Worm (Caenorhabditis elegans): ENCODE measurements around the gene F35E8.13.
"Not testable (repeated sequence)": the region's sequence is repeated elsewhere in the genome, so short reads cannot be mapped to it uniquely, and the experiment has no call there.

F35E8.13 gene

ce11 chrV:15915919-15916318 is 7.2 kb upstream of the F35E8.13 start, which contains the start of gene gst-38:
gst-38 (minus strand) TSS chrV:15916070.
- TF ChIP-seq hmbx-1 (tag; optimal IDR thresholded peaks at IDR 0.05) (no peak), flt-1 (GFP tag; IDR thresholded peaks at IDR 0.05) (no peak), ets-7 (tag; optimal IDR thresholded peaks at IDR 0.05) (no peak), sea-1 (GFP tag; conservative IDR thresholded peaks at IDR 0.05) (no peak), ama-1 (optimal IDR thresholded peaks at IDR 0.05) (no peak), aly-1 (tag; optimal IDR thresholded peaks at IDR 0.05) (no peak), scrt-1 (GFP tag; IDR thresholded peaks at IDR 0.05) (no peak), B0310.2 (tag; optimal IDR thresholded peaks at IDR 0.05) (no peak), hnd-1 (tag; optimal IDR thresholded peaks at IDR 0.05) (no peak), ceh-36 (tag; optimal IDR thresholded peaks at IDR 0.05) (no peak), tbx-37 (GFP tag; conservative IDR thresholded peaks at IDR 0.05) (no peak), F13C5.2 (tag; optimal IDR thresholded peaks at IDR 0.05) (no peak), ceh-13 (GFP tag; optimal IDR thresholded peaks at IDR 0.05) (no peak), hmg-4 (GFP tag; optimal IDR thresholded peaks at IDR 0.05) (no peak), tra-4 (tag; optimal IDR thresholded peaks at IDR 0.05) (no peak), tbx-11 (GFP tag; IDR thresholded peaks at IDR 0.05) (no peak)

- TF ChIP-seq hmbx-1 (tag; optimal IDR thresholded peaks at IDR 0.05) (no peak), tra-4 (tag; optimal IDR thresholded peaks at IDR 0.05) (no peak), sea-1 (GFP tag; conservative IDR thresholded peaks at IDR 0.05) (no peak), ama-1 (optimal IDR thresholded peaks at IDR 0.05) (no peak), aly-1 (tag; optimal IDR thresholded peaks at IDR 0.05) (no peak)
Observed at ce11 chrV:15917458-15917857, 5.6 kb upstream of the F35E8.13 start, which contains the start of gene F35E8.9. F35E8.9 (minus strand) TSS chrV:15917558.

- TF ChIP-seq ceh-36 (tag; optimal IDR thresholded peaks at IDR 0.05): no peak
- TF ChIP-seq ceh-13 (GFP tag; optimal IDR thresholded peaks at IDR 0.05): no peak
- no peak for TF ChIP-seq F13C5.2 (tag; optimal IDR thresholded peaks at IDR 0.05)
- TF ChIP-seq ets-7 (tag; optimal IDR thresholded peaks at IDR 0.05): no peak
- no peak for TF ChIP-seq aly-1 (tag; optimal IDR thresholded peaks at IDR 0.05)
- TF ChIP-seq tbx-11 (GFP tag; IDR thresholded peaks at IDR 0.05): no peak
- TF ChIP-seq hmbx-1 (tag; optimal IDR thresholded peaks at IDR 0.05): no peak
- TF ChIP-seq B0310.2 (tag; optimal IDR thresholded peaks at IDR 0.05): no peak
- no peak for TF ChIP-seq tbx-37 (GFP tag; conservative IDR thresholded peaks at IDR 0.05)
- TF ChIP-seq hnd-1 (tag; optimal IDR thresholded peaks at IDR 0.05): no peak
- TF ChIP-seq ama-1 (optimal IDR thresholded peaks at IDR 0.05): no peak
- no peak for TF ChIP-seq pes-1 (GFP tag; IDR thresholded peaks at IDR 0.05)
- no peak for TF ChIP-seq tra-4 (tag; optimal IDR thresholded peaks at IDR 0.05)
- no peak for TF ChIP-seq flt-1 (GFP tag; IDR thresholded peaks at IDR 0.05)
- no peak for TF ChIP-seq scrt-1 (GFP tag; IDR thresholded peaks at IDR 0.05)
- TF ChIP-seq sea-1 (GFP tag; conservative IDR thresholded peaks at IDR 0.05): no peak
- TF ChIP-seq hmg-4 (GFP tag; optimal IDR thresholded peaks at IDR 0.05): no peak
Observed at ce11 chrV:15920273-15920672, 2.8 kb upstream of the F35E8.13 start, which contains the start of gene F35E8.10. F35E8.10 (minus strand) TSS chrV:15920373.

ce11 chrV:15921102-15921501 is 2.0 kb upstream of the F35E8.13 start, which contains the start of gene cdr-1:
cdr-1 (plus strand) TSS chrV:15921309.
- no peak for TF ChIP-seq pes-1 (GFP tag; IDR thresholded peaks at IDR 0.05)
- TF ChIP-seq F13C5.2 (tag; optimal IDR thresholded peaks at IDR 0.05): no peak
- no peak for TF ChIP-seq tra-4 (tag; optimal IDR thresholded peaks at IDR 0.05)
- no peak for TF ChIP-seq hmbx-1 (tag; optimal IDR thresholded peaks at IDR 0.05)
- no peak for TF ChIP-seq tbx-37 (GFP tag; conservative IDR thresholded peaks at IDR 0.05)
- no peak for TF ChIP-seq ama-1 (optimal IDR thresholded peaks at IDR 0.05)
- TF ChIP-seq ceh-36 (tag; optimal IDR thresholded peaks at IDR 0.05): no peak
- TF ChIP-seq ets-7 (tag; optimal IDR thresholded peaks at IDR 0.05): no peak
- TF ChIP-seq aly-1 (tag; optimal IDR thresholded peaks at IDR 0.05): no peak
- TF ChIP-seq B0310.2 (tag; optimal IDR thresholded peaks at IDR 0.05): no peak
- no peak for TF ChIP-seq scrt-1 (GFP tag; IDR thresholded peaks at IDR 0.05)
- no peak for TF ChIP-seq sea-1 (GFP tag; conservative IDR thresholded peaks at IDR 0.05)
- TF ChIP-seq tbx-11 (GFP tag; IDR thresholded peaks at IDR 0.05): no peak
- TF ChIP-seq flt-1 (GFP tag; IDR thresholded peaks at IDR 0.05): no peak

- TF ChIP-seq aly-1 (tag; optimal IDR thresholded peaks at IDR 0.05): no peak
- TF ChIP-seq scrt-1 (GFP tag; IDR thresholded peaks at IDR 0.05): no peak
- TF ChIP-seq pes-1 (GFP tag; IDR thresholded peaks at IDR 0.05): no peak
- no peak for TF ChIP-seq tbx-11 (GFP tag; IDR thresholded peaks at IDR 0.05)
- no peak for TF ChIP-seq ceh-36 (tag; optimal IDR thresholded peaks at IDR 0.05)
Observed at ce11 chrV:15924307-15924706, 1.2 kb downstream of the F35E8.13 start, which contains the start of gene nhr-108. nhr-108 (minus strand) TSS chrV:15924472.

- TF ChIP-seq pes-1 (GFP tag; IDR thresholded peaks at IDR 0.05) (no peak), ceh-13 (GFP tag; optimal IDR thresholded peaks at IDR 0.05) (no peak), hmg-4 (GFP tag; optimal IDR thresholded peaks at IDR 0.05) (no peak), B0310.2 (tag; optimal IDR thresholded peaks at IDR 0.05) (no peak), F13C5.2 (tag; optimal IDR thresholded peaks at IDR 0.05) (no peak), tra-4 (tag; optimal IDR thresholded peaks at IDR 0.05) (no peak), tbx-37 (GFP tag; conservative IDR thresholded peaks at IDR 0.05) (no peak), scrt-1 (GFP tag; IDR thresholded peaks at IDR 0.05) (no peak)
Observed at ce11 chrV:15928325-15928724, 5.2 kb downstream of the F35E8.13 start, which contains the start of gene pzf-1. pzf-1 (minus strand) TSS chrV:15928425.

ce11 chrV:15929882-15930281 is 6.8 kb downstream of the F35E8.13 start, which contains the start of gene srbc-77:
srbc-77 (plus strand) TSS chrV:15930182.
- not testable (repeated sequence) for TF ChIP-seq tbx-37 (GFP tag; conservative IDR thresholded peaks at IDR 0.05); B0310.2 (tag; optimal IDR thresholded peaks at IDR 0.05); ceh-13 (GFP tag; optimal IDR thresholded peaks at IDR 0.05)

ce11 chrV:15932390-15932789 is 9.3 kb downstream of the F35E8.13 start, which contains the start of gene srw-26:
srw-26 (minus strand) TSS chrV:15932490.
- no peak for TF ChIP-seq flt-1 (GFP tag; IDR thresholded peaks at IDR 0.05)
- no peak for TF ChIP-seq hmg-4 (GFP tag; optimal IDR thresholded peaks at IDR 0.05)
- TF ChIP-seq hnd-1 (tag; optimal IDR thresholded peaks at IDR 0.05): no peak
- no peak for TF ChIP-seq tbx-37 (GFP tag; conservative IDR thresholded peaks at IDR 0.05)
- TF ChIP-seq aly-1 (tag; optimal IDR thresholded peaks at IDR 0.05): no peak
- no peak for TF ChIP-seq ceh-36 (tag; optimal IDR thresholded peaks at IDR 0.05)
- TF ChIP-seq tbx-11 (GFP tag; IDR thresholded peaks at IDR 0.05): no peak
- TF ChIP-seq pes-1 (GFP tag; IDR thresholded peaks at IDR 0.05): no peak
- no peak for TF ChIP-seq scrt-1 (GFP tag; IDR thresholded peaks at IDR 0.05)
- no peak for TF ChIP-seq ceh-13 (GFP tag; optimal IDR thresholded peaks at IDR 0.05)
- no peak for TF ChIP-seq sea-1 (GFP tag; conservative IDR thresholded peaks at IDR 0.05)
- no peak for TF ChIP-seq hmbx-1 (tag; optimal IDR thresholded peaks at IDR 0.05)
- no peak for TF ChIP-seq B0310.2 (tag; optimal IDR thresholded peaks at IDR 0.05)
- no peak for TF ChIP-seq F13C5.2 (tag; optimal IDR thresholded peaks at IDR 0.05)
- TF ChIP-seq ama-1 (optimal IDR thresholded peaks at IDR 0.05): no peak
- no peak for TF ChIP-seq ets-7 (tag; optimal IDR thresholded peaks at IDR 0.05)
- no peak for TF ChIP-seq tra-4 (tag; optimal IDR thresholded peaks at IDR 0.05)

All from whole organism, early embryonic.